Fruit fly (Drosophila melanogaster) whole organism, embryonic: ENCODE data around the gene CG5104.

Experiments
- BEAF-32 ChIP-seq: fragments of 200-800 bp; sonication (Bioruptor generic); optimal IDR thresholded peaks from 3 replicates; lab custom pipeline; 2017; ENCODE audit warnings: missing biosample characterization, missing genetic modification characterization, mild to moderate bottlenecking, moderate library complexity, missing genetic modification reagents
- Bgb ChIP-seq: fragments of 200-800 bp; sonication (Bioruptor generic); IDR thresholded peaks from 2 replicates; pipeline ENCODE4 v1.3.6; 2022; ENCODE audit warnings: missing biosample characterization, missing genetic modification characterization; ENCODE audit not compliant: partially characterized antibody
- Bteb2 ChIP-seq: fragments of 200-800 bp; sonication (Bioruptor generic); optimal IDR thresholded peaks from 2 replicates; lab custom pipeline; 2016; ENCODE audit warnings: missing biosample characterization, missing genetic modification characterization
- CG10654 ChIP-seq: fragments of 200-800 bp; sonication (Bioruptor generic); optimal IDR thresholded peaks from 2 replicates; lab custom pipeline; 2016; ENCODE audit warnings: missing biosample characterization, missing genetic modification characterization
- CG12769 ChIP-seq: fragments of 200-800 bp; sonication (Bioruptor generic); optimal IDR thresholded peaks from 2 replicates; lab custom pipeline; 2019; ENCODE audit warnings: missing biosample characterization, mild to moderate bottlenecking, missing genetic modification characterization, moderate library complexity
- CG14710 ChIP-seq: fragments of 200-800 bp; sonication (Bioruptor generic); optimal IDR thresholded peaks from 3 replicates; lab custom pipeline; 2019; ENCODE audit warnings: missing biosample characterization, mild to moderate bottlenecking, missing genetic modification characterization, moderate library complexity
- CG15011 ChIP-seq: fragments of 200-800 bp; sonication (Bioruptor generic); optimal IDR thresholded peaks from 3 replicates; lab custom pipeline; 2018; ENCODE audit warnings: missing biosample characterization, mild to moderate bottlenecking, missing genetic modification characterization
- CG1529 ChIP-seq: fragments of 200-800 bp; sonication (Bioruptor generic); optimal IDR thresholded peaks from 3 replicates; lab custom pipeline; 2018; ENCODE audit warnings: missing biosample characterization, missing genetic modification characterization
- CG15601 ChIP-seq: fragments of 200-800 bp; sonication (Bioruptor generic); optimal IDR thresholded peaks from 3 replicates; lab custom pipeline; 2019; ENCODE audit warnings: missing biosample characterization, mild to moderate bottlenecking, missing genetic modification characterization, moderate library complexity
- CG18619 ChIP-seq: fragments of 200-800 bp; sonication (Bioruptor generic); optimal IDR thresholded peaks from 3 replicates; lab custom pipeline; 2017; ENCODE audit warnings: missing biosample characterization, mild to moderate bottlenecking, missing genetic modification characterization
- CG3065 ChIP-seq: fragments of 200-800 bp; sonication (Bioruptor generic); optimal IDR thresholded peaks from 2 replicates; lab custom pipeline; 2016; ENCODE audit warnings: missing biosample characterization, missing genetic modification characterization
- CG31224 ChIP-seq: fragments of 200-800 bp; sonication (Bioruptor generic); IDR thresholded peaks from 2 replicates; pipeline ENCODE4 v1.3.6; 2022; ENCODE audit warnings: missing biosample characterization, missing genetic modification characterization
- CG32532 ChIP-seq: fragments of 200-800 bp; sonication (Bioruptor generic); IDR thresholded peaks from 2 replicates; pipeline ENCODE4 v1.3.6; 2022; ENCODE audit warnings: missing biosample characterization, missing genetic modification characterization
- CG34224 ChIP-seq: fragments of 200-800 bp; sonication (Bioruptor generic); IDR thresholded peaks from 3 replicates; pipeline ENCODE4 v1.3.6; 2022; ENCODE audit warnings: missing biosample characterization, missing genetic modification characterization; ENCODE audit not compliant: partially characterized antibody
- CG3847 ChIP-seq: fragments of 200-800 bp; sonication (Bioruptor generic); IDR thresholded peaks from 2 replicates; pipeline ENCODE4 v1.3.6; 2022; ENCODE audit warnings: missing biosample characterization, missing genetic modification characterization
- CG4424 ChIP-seq: fragments of 200-800 bp; sonication (Bioruptor generic); optimal IDR thresholded peaks from 3 replicates; lab custom pipeline; 2016; ENCODE audit warnings: missing biosample characterization, missing genetic modification characterization
- CG6654 ChIP-seq: fragments of 200-800 bp; sonication (Bioruptor generic); optimal IDR thresholded peaks from 2 replicates; lab custom pipeline; 2017; ENCODE audit warnings: missing biosample characterization, mild to moderate bottlenecking, missing genetic modification characterization
- Dip2 ChIP-seq: fragments of 200-800 bp; sonication (Bioruptor generic); IDR thresholded peaks from 2 replicates; pipeline ENCODE4 v1.3.6; 2022; ENCODE audit warnings: missing biosample characterization, missing genetic modification characterization
- Dll ChIP-seq: fragments of 200-800 bp; sonication (Bioruptor generic); IDR thresholded peaks from 4 replicates; pipeline ENCODE4 v1.3.6; 2022; ENCODE audit warnings: missing biosample characterization, missing genetic modification characterization; ENCODE audit not compliant: partially characterized antibody
- Hr51 ChIP-seq, 2 experiments: fragments of 200-800 bp; sonication (Bioruptor generic); optimal IDR thresholded peaks; 2 replicates in 1 of 2; 3 replicates in 1 of 2; lab custom pipeline; 2016 to 2018; ENCODE audit warnings: missing biosample characterization in 2 of 2, missing genetic modification characterization in 2 of 2, mild to moderate bottlenecking in 1 of 2, moderate library complexity in 1 of 2
- MBD-R2 ChIP-seq: fragments of 200-800 bp; sonication (Bioruptor generic); IDR thresholded peaks from 2 replicates; pipeline ENCODE4 v1.3.6; 2022; ENCODE audit warnings: missing biosample characterization, missing genetic modification characterization
- MTF-1 ChIP-seq: fragments of 200-800 bp; sonication (Bioruptor generic); optimal IDR thresholded peaks from 2 replicates; lab custom pipeline; 2018; ENCODE audit warnings: missing biosample characterization, mild to moderate bottlenecking, missing genetic modification characterization, borderline replicate concordance
- Max ChIP-seq: fragments of 200-800 bp; sonication (Bioruptor generic); optimal IDR thresholded peaks from 2 replicates; lab custom pipeline; 2016; ENCODE audit warnings: missing biosample characterization, mild to moderate bottlenecking, missing genetic modification characterization
- Mes4 ChIP-seq: fragments of 200-800 bp; sonication (Bioruptor generic); optimal IDR thresholded peaks from 2 replicates; lab custom pipeline; 2016; ENCODE audit warnings: missing biosample characterization, missing genetic modification characterization
- Mrtf ChIP-seq: fragments of 200-800 bp; sonication (Bioruptor generic); IDR thresholded peaks from 3 replicates; pipeline ENCODE4 v1.3.6; 2022; ENCODE audit warnings: missing biosample characterization, missing genetic modification characterization
- NK7.1 ChIP-seq: fragments of 200-800 bp; sonication (Bioruptor generic); optimal IDR thresholded peaks from 3 replicates; lab custom pipeline; 2016; ENCODE audit warnings: missing biosample characterization, missing genetic modification characterization
- Neu2 ChIP-seq: fragments of 200-800 bp; sonication (Bioruptor generic); optimal IDR thresholded peaks from 3 replicates; lab custom pipeline; 2016; ENCODE audit warnings: missing biosample characterization, missing genetic modification characterization, borderline replicate concordance
- Nf-YC ChIP-seq: fragments of 200-800 bp; optimal IDR thresholded peaks from 3 replicates; lab custom pipeline; 2019; ENCODE audit warnings: missing biosample characterization, mild to moderate bottlenecking, missing genetic modification characterization, moderate library complexity
- Ravus ChIP-seq: fragments of 200-800 bp; sonication (Bioruptor generic); IDR thresholded peaks from 2 replicates; pipeline ENCODE4 v1.3.6; 2022; ENCODE audit warnings: missing biosample characterization, missing genetic modification characterization
- Side ChIP-seq: fragments of 200-800 bp; sonication (Bioruptor generic); optimal IDR thresholded peaks from 2 replicates; lab custom pipeline; 2016; ENCODE audit warnings: missing biosample characterization, missing genetic modification characterization
- Xbp1 ChIP-seq: fragments of 200-800 bp; sonication (Bioruptor generic); optimal IDR thresholded peaks from 3 replicates; lab custom pipeline; 2016; ENCODE audit warnings: missing biosample characterization, mild to moderate bottlenecking, missing genetic modification characterization
- ap ChIP-seq: fragments of 200-800 bp; sonication (Bioruptor generic); IDR thresholded peaks from 2 replicates; pipeline ENCODE4 v1.3.6; 2022; ENCODE audit warnings: missing biosample characterization, missing genetic modification characterization
- chn ChIP-seq: fragments of 200-800 bp; sonication (Bioruptor generic); optimal IDR thresholded peaks from 2 replicates; lab custom pipeline; 2016; ENCODE audit warnings: missing biosample characterization, missing genetic modification characterization
- croc ChIP-seq: fragments of 200-800 bp; sonication (Bioruptor generic); conservative IDR thresholded peaks from 3 replicates; pipeline ENCODE4 v1.3.6; 2022; ENCODE audit warnings: missing biosample characterization, missing genetic modification characterization
- en ChIP-seq: fragments of 200-800 bp; sonication (Bioruptor generic); optimal IDR thresholded peaks from 2 replicates; lab custom pipeline; 2016; ENCODE audit warnings: missing biosample characterization, missing genetic modification characterization
- fru ChIP-seq: fragments of >200 bp; optimal IDR thresholded peaks from 2 replicates; lab custom pipeline; 2017
- fu2 ChIP-seq: fragments of 200-800 bp; sonication (Bioruptor generic); optimal IDR thresholded peaks from 2 replicates; lab custom pipeline; 2016; ENCODE audit warnings: missing biosample characterization, missing genetic modification characterization
- gcm ChIP-seq: fragments of 200-800 bp; sonication (Bioruptor generic); optimal IDR thresholded peaks from 2 replicates; lab custom pipeline; 2019; ENCODE audit warnings: missing biosample characterization, mild to moderate bottlenecking, missing genetic modification characterization, moderate library complexity
- hb ChIP-seq: fragments of 200-800 bp; sonication (Bioruptor generic); IDR thresholded peaks from 3 replicates; pipeline ENCODE4 v1.3.6; 2022; ENCODE audit warnings: missing biosample characterization, missing genetic modification characterization; ENCODE audit not compliant: partially characterized antibody
- klu ChIP-seq: fragments of 200-800 bp; sonication (Bioruptor generic); IDR thresholded peaks from 2 replicates; pipeline ENCODE4 v1.3.6; 2022; ENCODE audit warnings: missing biosample characterization, missing genetic modification characterization
- row ChIP-seq: fragments of 200-800 bp; sonication (Bioruptor generic); IDR thresholded peaks from 3 replicates; pipeline ENCODE4 v1.3.6; 2022; ENCODE audit warnings: missing biosample characterization, missing genetic modification characterization
- shn ChIP-seq: fragments of 200-800 bp; sonication (Bioruptor generic); optimal IDR thresholded peaks from 3 replicates; lab custom pipeline; 2016; ENCODE audit warnings: missing biosample characterization, missing genetic modification characterization
- slbo ChIP-seq: fragments of 200-800 bp; sonication (Bioruptor generic); IDR thresholded peaks from 2 replicates; pipeline ENCODE4 v1.3.6; 2022; ENCODE audit warnings: missing biosample characterization, missing genetic modification characterization
- sob ChIP-seq: fragments of 200-800 bp; sonication (Bioruptor generic); IDR thresholded peaks from 2 replicates; pipeline ENCODE4 v1.3.6; 2022; ENCODE audit warnings: missing biosample characterization, missing genetic modification characterization
- sqz ChIP-seq: fragments of 200-800 bp; sonication (Bioruptor generic); optimal IDR thresholded peaks from 3 replicates; lab custom pipeline; 2018; ENCODE audit warnings: missing biosample characterization, mild to moderate bottlenecking, missing genetic modification characterization
- tin ChIP-seq: fragments of 200-800 bp; sonication (Bioruptor generic); optimal IDR thresholded peaks from 3 replicates; lab custom pipeline; 2016; ENCODE audit warnings: missing biosample characterization, missing genetic modification characterization
- trh ChIP-seq: fragments of 200-800 bp; sonication (Bioruptor generic); optimal IDR thresholded peaks from 2 replicates; lab custom pipeline; 2016; ENCODE audit warnings: missing biosample characterization, missing genetic modification characterization
- unc-4 ChIP-seq: fragments of 200-800 bp; sonication (Bioruptor generic); IDR thresholded peaks from 2 replicates; pipeline ENCODE4 v1.3.6; 2022; ENCODE audit warnings: missing biosample characterization, missing genetic modification characterization; ENCODE audit not compliant: partially characterized antibody
- unpg ChIP-seq: fragments of 200-800 bp; sonication (Bioruptor generic); optimal IDR thresholded peaks from 3 replicates; lab custom pipeline; 2018; ENCODE audit warnings: missing biosample characterization, mild to moderate bottlenecking, missing genetic modification characterization, moderate library complexity
- zen ChIP-seq: fragments of 200-800 bp; sonication (Bioruptor generic); optimal IDR thresholded peaks from 3 replicates; lab custom pipeline; 2018; ENCODE audit warnings: missing biosample characterization, mild to moderate bottlenecking, missing genetic modification characterization, moderate library complexity

Gene CG5104

DNA sequence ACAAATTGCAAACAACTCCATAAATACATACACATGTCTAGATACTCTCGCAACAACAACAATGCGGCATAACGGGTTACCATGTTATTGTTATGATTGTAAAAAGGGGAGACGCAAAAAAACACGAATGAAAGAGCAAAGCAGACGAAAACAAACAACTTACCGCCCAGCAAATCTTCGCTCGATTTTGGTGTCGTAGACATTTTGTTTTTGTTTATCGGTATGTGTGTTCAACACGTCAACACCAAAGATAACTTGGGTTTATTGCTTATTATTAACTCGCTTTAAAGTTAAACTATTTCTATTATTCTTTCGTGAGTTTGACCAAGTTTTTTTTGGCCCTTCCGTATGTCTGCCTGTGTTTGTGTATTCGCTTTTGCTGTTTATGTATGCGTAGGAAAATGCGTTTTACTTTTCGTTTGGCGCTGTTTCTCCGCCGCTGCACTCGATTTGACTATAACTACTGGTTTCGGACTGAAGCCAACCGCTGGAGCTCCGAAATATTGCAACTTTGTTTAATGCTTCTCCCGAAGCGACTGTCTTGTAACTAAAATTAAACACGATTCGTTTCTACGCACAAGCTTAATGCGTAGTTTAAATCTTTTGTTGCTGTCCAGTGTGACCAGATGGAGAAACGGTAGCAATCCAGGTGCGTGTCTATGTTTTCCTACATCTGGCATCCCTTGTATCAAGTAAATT is 1.9 kb upstream of the CG5104 start, which contains the start of gene BNIP3 (continued):
- TF ChIP-seq Bteb2 (GFP tag; lab: Kevin White, UChicago) (no peak), slbo (GFP tag; lab: Robert Waterston, UW) (no peak), CG15011 (GFP tag; lab: Kevin White, UChicago) (no peak), CG31224 (GFP tag; lab: Robert Waterston, UW) (no peak), CG18619 (GFP tag; lab: Kevin White, UChicago) (peak; percentile 27), Mrtf (GFP tag; lab: Robert Waterston, UW) (no peak), CG14710 (tag; lab: Kevin White, UChicago) (peak; percentile 34), CG32532 (GFP tag; lab: Robert Waterston, UW) (no peak), NK7.1 (GFP tag; lab: Kevin White, UChicago) (no peak), Ravus (GFP tag; lab: Robert Waterston, UW) (no peak), CG3065 (no peak), fru (lab: Kevin White, UChicago) (no peak), Dll (GFP tag; lab: Robert Waterston, UW) (no peak), CG15601 (peak; percentile 11), CG1529 (GFP tag; lab: Kevin White, UChicago) (no peak), sob (GFP tag; lab: Robert Waterston, UW) (0 out of 2 replicates have a peak, but pooled peaks have one; percentile 13), CG10654 (GFP tag; lab: Kevin White, UChicago) (no peak), Max (GFP tag; lab: Kevin White, UChicago) (no peak), klu (no peak), Hr51 (GFP tag; optimal IDR thresholded peaks at IDR 0.05; lab: Kevin White, UChicago) (no peak), CG12769 (tag; lab: Kevin White, UChicago) (peak; percentile 3), Neu2 (no peak), gcm (no peak), hb (GFP tag; lab: Robert Waterston, UW) (no peak), trh (GFP tag; lab: Kevin White, UChicago) (no peak), en (GFP tag; lab: Kevin White, UChicago) (no peak), MTF-1 (GFP tag; lab: Kevin White, UChicago) (no peak), zen (peak; percentile 10), row (no peak), Side (GFP tag; lab: Kevin White, UChicago) (no peak), chn (GFP tag; lab: Kevin White, UChicago) (no peak), MBD-R2 (GFP tag; lab: Robert Waterston, UW) (peak; percentile 23; the same call in 1 of the 2 replicates), unpg (GFP tag; lab: Kevin White, UChicago) (no peak), tin (GFP tag; lab: Kevin White, UChicago) (no peak), Mes4 (no peak), Dip2 (no peak), CG34224 (no peak), Nf-YC (tag; lab: Kevin White, UChicago) (peak; percentile 57), Bgb (peak; percentile 36; the same call in 1 of the 2 replicates), Xbp1 (GFP tag; lab: Kevin White, UChicago) (peak; percentile 6), sqz (GFP tag; lab: Kevin White, UChicago) (peak; percentile 69), unc-4 (GFP tag; lab: Robert Waterston, UW) (no peak), CG6654 (GFP tag; lab: Kevin White, UChicago) (no peak), CG3847 (peak; percentile 35; the same call in 1 of the 2 replicates), fu2 (GFP tag; lab: Kevin White, UChicago) (no peak), CG4424 (GFP tag; lab: Kevin White, UChicago) (no peak), ap (GFP tag; lab: Robert Waterston, UW) (no peak), croc (GFP tag; lab: Robert Waterston, UW) (no peak), BEAF-32 (GFP tag; lab: Kevin White, UChicago) (peak; percentile 40), shn (GFP tag; lab: Kevin White, UChicago) (no peak)
